Worm (Caenorhabditis elegans): ENCODE results near the gene fre-1.

fre-1 gene

ce11 chrV:20104417-20104816 is 16.9 kb upstream of the fre-1 start:
- no peak for TF ChIP-seq C34F6.9 (tag; optimal IDR thresholded peaks at IDR 0.05)
- no peak for TF ChIP-seq unc-55 (GFP tag; optimal IDR thresholded peaks at IDR 0.05)
- no peak for TF ChIP-seq Y55F3AM.14 (GFP tag; optimal IDR thresholded peaks at IDR 0.05)
- no peak for TF ChIP-seq nhr-11 (tag; optimal IDR thresholded peaks at IDR 0.05)
- no peak for TF ChIP-seq fos-1 (tag; optimal IDR thresholded peaks at IDR 0.05)
- TF ChIP-seq zag-1 (tag; optimal IDR thresholded peaks at IDR 0.05), result no peak
- TF ChIP-seq nhr-237 (tag; optimal IDR thresholded peaks at IDR 0.05), result no peak
- TF ChIP-seq lsy-2 (tag; optimal IDR thresholded peaks at IDR 0.05), result no peak
- no peak for TF ChIP-seq nhr-10 (tag; optimal IDR thresholded peaks at IDR 0.05)
- no peak for TF ChIP-seq blmp-1 (tag; optimal IDR thresholded peaks at IDR 0.05; ENCODE audit: insufficient read depth)
- TF ChIP-seq ZK546.5 (tag; optimal IDR thresholded peaks at IDR 0.05), result no peak
- TF ChIP-seq sma-9 (GFP tag; optimal IDR thresholded peaks at IDR 0.05), result no peak
- no peak for TF ChIP-seq sma-9 (tag; optimal IDR thresholded peaks at IDR 0.05)
- no peak for TF ChIP-seq mdl-1 (tag; optimal IDR thresholded peaks at IDR 0.05)
- TF ChIP-seq sem-4 (tag; optimal IDR thresholded peaks at IDR 0.05), result no peak
- no peak for TF ChIP-seq unc-39 (tag; optimal IDR thresholded peaks at IDR 0.05)
- no peak for TF ChIP-seq ztf-11 (tag; optimal IDR thresholded peaks at IDR 0.05)
- no peak for TF ChIP-seq lin-11 (tag; optimal IDR thresholded peaks at IDR 0.05)
- TF ChIP-seq nhr-21 (tag; optimal IDR thresholded peaks at IDR 0.05), result no peak
- TF ChIP-seq sma-3 (GFP tag; optimal IDR thresholded peaks at IDR 0.05), result no peak
- no peak for TF ChIP-seq elt-3 (tag; optimal IDR thresholded peaks at IDR 0.05)

- TF ChIP-seq lsy-2 (tag; optimal IDR thresholded peaks at IDR 0.05), result no peak
- TF ChIP-seq unc-55 (GFP tag; optimal IDR thresholded peaks at IDR 0.05), result peak; percentile 6
These were observed 9.6 kb upstream of the fre-1 start for ce11 chrV:20097164-20097563.

- no peak for TF ChIP-seq ztf-11 (tag; optimal IDR thresholded peaks at IDR 0.05)
- TF ChIP-seq elt-1 (tag; optimal IDR thresholded peaks at IDR 0.05), result no peak
- TF ChIP-seq ztf-4 (tag; optimal IDR thresholded peaks at IDR 0.05), result no peak
- TF ChIP-seq nhr-10 (tag; optimal IDR thresholded peaks at IDR 0.05), result no peak
- no peak for TF ChIP-seq dmd-4 (tag; optimal IDR thresholded peaks at IDR 0.05)
- no peak for TF ChIP-seq F13H6.1 (tag; optimal IDR thresholded peaks at IDR 0.05)
- TF ChIP-seq peb-1 (tag; optimal IDR thresholded peaks at IDR 0.05), result no peak
- no peak for TF ChIP-seq mdl-1 (tag; optimal IDR thresholded peaks at IDR 0.05)
- no peak for TF ChIP-seq mbf-1 (tag; optimal IDR thresholded peaks at IDR 0.05)
- no peak for TF ChIP-seq nhr-25 (tag; optimal IDR thresholded peaks at IDR 0.05)
- no peak for TF ChIP-seq snpc-4 (tag; optimal IDR thresholded peaks at IDR 0.05)
- no peak for TF ChIP-seq nhr-12 (tag; optimal IDR thresholded peaks at IDR 0.05)
- TF ChIP-seq ama-1 (optimal IDR thresholded peaks at IDR 0.05), result no peak
- no peak for TF ChIP-seq elt-3 (tag; optimal IDR thresholded peaks at IDR 0.05)
These were observed 7.4 kb upstream of the fre-1 start, which contains the start of gene nlp-69 for ce11 chrV:20094908-20095307. Gene nlp-69, minus strand, starts transcription at chrV:20095008.

ce11 chrV:20093940-20094339 is 6.4 kb upstream of the fre-1 start:
- TF ChIP-seq nhr-25 (tag; optimal IDR thresholded peaks at IDR 0.05) (no peak), nhr-237 (tag; optimal IDR thresholded peaks at IDR 0.05) (no peak), lsy-2 (tag; optimal IDR thresholded peaks at IDR 0.05) (no peak), ama-1 (optimal IDR thresholded peaks at IDR 0.05) (no peak), unc-62 (GFP tag; optimal IDR thresholded peaks at IDR 0.05) (no peak), ztf-1 (GFP tag; conservative IDR thresholded peaks at IDR 0.05) (no peak), elt-1 (tag; optimal IDR thresholded peaks at IDR 0.05) (no peak), lin-39 (tag; optimal IDR thresholded peaks at IDR 0.05) (no peak), fos-1 (tag; optimal IDR thresholded peaks at IDR 0.05) (no peak), nhr-21 (tag; optimal IDR thresholded peaks at IDR 0.05) (no peak), egl-27 (tag; optimal IDR thresholded peaks at IDR 0.05) (no peak), lin-13 (GFP tag; optimal IDR thresholded peaks at IDR 0.05) (no peak), peb-1 (tag; optimal IDR thresholded peaks at IDR 0.05) (no peak), zag-1 (tag; optimal IDR thresholded peaks at IDR 0.05) (no peak), crh-2 (tag; optimal IDR thresholded peaks at IDR 0.05) (no peak), sma-9 (GFP tag; optimal IDR thresholded peaks at IDR 0.05) (no peak), sma-9 (tag; optimal IDR thresholded peaks at IDR 0.05) (no peak), elt-3 (tag; optimal IDR thresholded peaks at IDR 0.05) (no peak), ZK546.5 (tag; optimal IDR thresholded peaks at IDR 0.05) (no peak), gmeb-1 (tag; optimal IDR thresholded peaks at IDR 0.05) (no peak)
